Fruit fly (Drosophila melanogaster): ENCODE data around the gene IFT46.

dm6 chr2L:18630611-18631221 lies 14.8 kb upstream of the IFT46 start:
- no peak for TF ChIP-seq h (GFP tag; optimal IDR thresholded peaks at IDR 0.05)
- no peak for TF ChIP-seq pan (optimal IDR thresholded peaks at IDR 0.05)

Data from whole organism, wandering third instar larva.